Worm (Caenorhabditis elegans) whole organism, L4 larva: ENCODE measurements around the gene K03B4.2.

Source experiments
- Y75B8A.6 ChIP-seq: fragments of 200-800 bp; sonication (Bioruptor generic); IDR thresholded peaks from 2 replicates; pipeline ENCODE4 v1.3.6; 2022; ENCODE audit warnings: missing genetic modification reagents, missing genetic modification characterization, missing compliant biosample characterization
- daf-16 ChIP-seq, 3 experiments: sonication (generic microtip); optimal IDR thresholded peaks; 2 replicates each; lab custom pipeline; 2016 to 2017; ENCODE audit warnings: missing genetic modification characterization in 3 of 3, missing genetic modification reagents in 3 of 3, mild to moderate bottlenecking in 2 of 3, missing compliant biosample characterization in 2 of 3, missing biosample characterization in 1 of 3, moderate library complexity in 1 of 3
- jun-1 ChIP-seq: fragments of 150-350 bp; optimal IDR thresholded peaks from 2 replicates; lab custom pipeline; 2014; ENCODE audit warnings: missing biosample characterization, missing genetic modification reagents, missing genetic modification characterization
- lim-7 ChIP-seq: fragments of 200-800 bp; sonication (Bioruptor generic); IDR thresholded peaks from 2 replicates; pipeline ENCODE4 v1.3.6; 2022; ENCODE audit warnings: missing genetic modification characterization, missing compliant biosample characterization
- madf-9 ChIP-seq: fragments of 200-800 bp; sonication (Bioruptor generic); conservative IDR thresholded peaks from 2 replicates; pipeline ENCODE4 v1.3.6; 2022; ENCODE audit warnings: missing genetic modification reagents, missing genetic modification characterization, missing compliant biosample characterization
- mdt-29 ChIP-seq: fragments of 200-800 bp; sonication (Bioruptor generic); IDR thresholded peaks from 2 replicates; pipeline ENCODE4 v1.3.6; 2022; ENCODE audit warnings: missing genetic modification reagents, missing genetic modification characterization, missing compliant biosample characterization
- nhr-111 ChIP-seq: fragments of 200-800 bp; sonication (Bioruptor generic); optimal IDR thresholded peaks from 2 replicates; lab custom pipeline; 2018; ENCODE audit warnings: mild to moderate bottlenecking, missing genetic modification characterization, missing compliant biosample characterization
- nhr-28 ChIP-seq: fragments of 150-350 bp; optimal IDR thresholded peaks from 2 replicates; lab custom pipeline; 2014; ENCODE audit warnings: missing biosample characterization, missing genetic modification characterization
- pha-4 ChIP-seq, 2 experiments: fragments of 150-350 bp in 1 of 2; fragments of 200-800 bp in 1 of 2; sonication (Bioruptor generic) in 1 of 2; IDR thresholded peaks in 1 of 2; optimal IDR thresholded peaks in 1 of 2; 2 replicates each; pipeline versions ENCODE4 v1.3.6 to Lab custom; 2014 to 2022; ENCODE audit warnings: missing genetic modification characterization in 2 of 2, missing genetic modification reagents in 2 of 2, missing biosample characterization in 1 of 2, missing compliant biosample characterization in 1 of 2
- pqm-1 ChIP-seq: sonication (generic microtip); optimal IDR thresholded peaks from 2 replicates; lab custom pipeline; 2017; ENCODE audit warnings: missing biosample characterization, missing genetic modification characterization

Gene K03B4.2

DNA sequence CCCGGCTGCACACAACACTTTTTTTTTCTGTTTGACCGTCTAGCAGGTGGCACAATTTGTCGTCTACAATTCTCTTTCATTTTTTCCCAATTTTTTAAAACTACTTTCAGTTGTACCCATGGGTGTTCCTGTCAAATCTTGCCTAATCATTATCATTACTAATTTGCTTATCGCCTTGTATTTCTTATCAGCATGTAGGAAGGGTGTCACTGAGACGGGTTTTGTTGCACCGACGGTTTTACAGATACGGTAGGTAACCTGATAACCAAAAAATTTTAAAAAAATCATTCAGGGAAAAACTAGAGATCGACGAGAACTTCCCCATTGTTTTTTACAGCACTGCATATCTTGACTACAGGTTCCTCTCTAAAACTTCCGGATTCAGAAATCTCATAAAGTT is 49.9 kb downstream of the K03B4.2 start, which contains the start of gene F39G3.2 (continued):
- TF ChIP-seq pha-4 (GFP tag; IDR thresholded peaks at IDR 0.05; lab: Robert Waterston, UW) (no peak), pha-4 (tag; optimal IDR thresholded peaks at IDR 0.05; lab: Kevin White, UChicago) (no peak), mdt-29 (GFP tag; lab: Robert Waterston, UW) (no peak), jun-1 (tag; lab: Kevin White, UChicago) (no peak), lim-7 (GFP tag; lab: Robert Waterston, UW) (no peak), pqm-1 (peak; percentile 89), nhr-111 (GFP tag; lab: Kevin White, UChicago) (no peak), daf-16 (GFP tag; optimal IDR thresholded peaks at IDR 0.05; lab: Kevin White, UChicago) (no peak), daf-16 (tag; optimal IDR thresholded peaks at IDR 0.05; lab: Kevin White, UChicago) (peak; percentile 37), madf-9 (GFP tag; lab: Robert Waterston, UW) (no peak), Y75B8A.6 (GFP tag; lab: Robert Waterston, UW) (no peak), nhr-28 (tag; lab: Kevin White, UChicago) (peak; percentile 72)
- TF ChIP-seq, all 104 proteins: peak for 8
